Fruit fly (Drosophila melanogaster) whole organism, embryonic: ENCODE data around the gene Pp2C1.

Experiments used
- Awh ChIP-seq: fragments of 200-800 bp; sonication (Bioruptor generic); IDR thresholded peaks from 2 replicates; pipeline ENCODE4, ENCODE4 v1.3.6; 2022; ENCODE audit warnings: missing biosample characterization, missing genetic modification characterization
- CG10274 ChIP-seq: fragments of 200-800 bp; sonication (Bioruptor generic); optimal IDR thresholded peaks from 3 replicates; lab custom pipeline; 2017; ENCODE audit warnings: missing biosample characterization, mild to moderate bottlenecking, missing genetic modification characterization
- CG10366 ChIP-seq: fragments of 200-800 bp; sonication (Bioruptor generic); IDR thresholded peaks from 2 replicates; pipeline ENCODE4 v1.3.6; 2022; ENCODE audit warnings: missing biosample characterization, missing genetic modification characterization
- CG10431 ChIP-seq: fragments of 200-800 bp; sonication (Bioruptor generic); optimal IDR thresholded peaks from 3 replicates; lab custom pipeline; 2018; ENCODE audit warnings: missing biosample characterization, mild to moderate bottlenecking, missing genetic modification characterization
- CG10565 ChIP-seq: fragments of 200-800 bp; sonication (Bioruptor generic); optimal IDR thresholded peaks from 3 replicates; lab custom pipeline; 2016; ENCODE audit warnings: missing biosample characterization, mild to moderate bottlenecking, missing genetic modification characterization
- CG10959 ChIP-seq: fragments of 200-800 bp; sonication (Bioruptor generic); IDR thresholded peaks from 2 replicates; pipeline ENCODE4 v1.3.6; 2022; ENCODE audit warnings: missing biosample characterization, missing genetic modification characterization
- CG10979 ChIP-seq: fragments of 200-800 bp; sonication (Bioruptor generic); optimal IDR thresholded peaks from 2 replicates; lab custom pipeline; 2018; ENCODE audit warnings: missing biosample characterization, mild to moderate bottlenecking, missing genetic modification characterization, moderate library complexity
- CG11093 ChIP-seq: fragments of 200-800 bp; sonication (Bioruptor generic); IDR thresholded peaks from 3 replicates; pipeline ENCODE4 v1.3.6; 2022; ENCODE audit warnings: missing biosample characterization, missing genetic modification characterization
- CG11456 ChIP-seq: fragments of 200-800 bp; sonication (Bioruptor generic); IDR thresholded peaks from 3 replicates; pipeline ENCODE4 v1.3.6; 2022; ENCODE audit warnings: missing biosample characterization, missing genetic modification characterization
- CG16779 ChIP-seq: fragments of 200-800 bp; sonication (Bioruptor generic); IDR thresholded peaks from 2 replicates; pipeline ENCODE4 v1.3.6; 2022; ENCODE audit warnings: missing biosample characterization, missing genetic modification characterization
- CG16813 ChIP-seq: fragments of 200-800 bp; sonication (Bioruptor generic); IDR thresholded peaks from 3 replicates; pipeline ENCODE4 v1.3.6; 2022; ENCODE audit warnings: missing biosample characterization, missing genetic modification characterization; ENCODE audit not compliant: partially characterized antibody
- CG18476 ChIP-seq: fragments of 200-800 bp; sonication (Bioruptor generic); optimal IDR thresholded peaks from 2 replicates; lab custom pipeline; 2016; ENCODE audit warnings: missing biosample characterization, mild to moderate bottlenecking, missing genetic modification characterization
- CG18764 ChIP-seq: fragments of 200-800 bp; sonication (Bioruptor generic); optimal IDR thresholded peaks from 3 replicates; lab custom pipeline; 2016; ENCODE audit warnings: missing biosample characterization, missing genetic modification characterization
- CG3065 ChIP-seq: fragments of 200-800 bp; sonication (Bioruptor generic); optimal IDR thresholded peaks from 2 replicates; lab custom pipeline; 2016; ENCODE audit warnings: missing biosample characterization, missing genetic modification characterization
- CG32767 ChIP-seq: fragments of 200-800 bp; sonication (Bioruptor generic); IDR thresholded peaks from 2 replicates; pipeline ENCODE4 v1.3.6; 2022; ENCODE audit warnings: missing biosample characterization, missing genetic modification characterization
- CG4404 ChIP-seq: fragments of 200-800 bp; sonication (Bioruptor generic); IDR thresholded peaks from 2 replicates; pipeline ENCODE4 v1.3.6; 2022; ENCODE audit warnings: missing biosample characterization, missing genetic modification characterization
- CG7786 ChIP-seq: fragments of 200-800 bp; sonication (Bioruptor generic); optimal IDR thresholded peaks from 2 replicates; lab custom pipeline; 2016; ENCODE audit warnings: missing biosample characterization, missing genetic modification characterization
- Camta ChIP-seq: fragments of 200-800 bp; sonication (Bioruptor generic); optimal IDR thresholded peaks from 2 replicates; lab custom pipeline; 2016; ENCODE audit warnings: missing biosample characterization, missing genetic modification characterization
- CrebB ChIP-seq: fragments of 200-800 bp; sonication (Bioruptor generic); optimal IDR thresholded peaks from 3 replicates; lab custom pipeline; 2018; ENCODE audit warnings: missing biosample characterization, mild to moderate bottlenecking, missing genetic modification characterization
- Dref ChIP-seq: fragments of 200-800 bp; sonication (Bioruptor generic); IDR thresholded peaks from 2 replicates; pipeline ENCODE4 v1.3.6; 2022; ENCODE audit warnings: missing biosample characterization, missing genetic modification characterization
- E2f2 ChIP-seq: fragments of 200-800 bp; sonication (Bioruptor generic); IDR thresholded peaks from 2 replicates; pipeline ENCODE4 v1.3.6; 2022; ENCODE audit warnings: missing biosample characterization, missing genetic modification characterization
- Fer3 ChIP-seq: fragments of 200-800 bp; sonication (Bioruptor generic); optimal IDR thresholded peaks from 2 replicates; lab custom pipeline; 2018; ENCODE audit warnings: missing biosample characterization, mild to moderate bottlenecking, missing genetic modification characterization, moderate library complexity
- H2.0 ChIP-seq: fragments of 200-800 bp; sonication (Bioruptor generic); IDR thresholded peaks from 2 replicates; pipeline ENCODE4 v1.3.6; 2022; ENCODE audit warnings: missing biosample characterization, missing genetic modification characterization
- HLH4C ChIP-seq: fragments of 200-800 bp; sonication (Bioruptor generic); IDR thresholded peaks from 3 replicates; pipeline ENCODE4 v1.3.6; 2022; ENCODE audit warnings: missing biosample characterization, missing genetic modification characterization; ENCODE audit not compliant: partially characterized antibody
- HmgD ChIP-seq: fragments of 200-800 bp; sonication (Bioruptor generic); optimal IDR thresholded peaks from 3 replicates; lab custom pipeline; 2016; ENCODE audit warnings: missing biosample characterization, missing genetic modification characterization
- Kr ChIP-seq: fragments of 200-800 bp; sonication (Bioruptor generic); optimal IDR thresholded peaks from 2 replicates; lab custom pipeline; 2017; ENCODE audit warnings: missing biosample characterization, mild to moderate bottlenecking, missing genetic modification characterization
- NK7.1 ChIP-seq: fragments of 200-800 bp; sonication (Bioruptor generic); optimal IDR thresholded peaks from 3 replicates; lab custom pipeline; 2016; ENCODE audit warnings: missing biosample characterization, missing genetic modification characterization
- Taf1 ChIP-seq: fragments of 200-800 bp; sonication (Bioruptor generic); IDR thresholded peaks from 2 replicates; pipeline ENCODE4 v1.3.6; 2022; ENCODE audit warnings: missing biosample characterization, missing genetic modification characterization
- ac ChIP-seq: fragments of 200-800 bp; sonication (Bioruptor generic); optimal IDR thresholded peaks from 3 replicates; lab custom pipeline; 2017; ENCODE audit warnings: missing biosample characterization, mild to moderate bottlenecking, missing genetic modification characterization
- da ChIP-seq: fragments of 200-800 bp; sonication (Bioruptor generic); optimal IDR thresholded peaks from 2 replicates; lab custom pipeline; 2016; ENCODE audit warnings: missing biosample characterization, missing genetic modification characterization
- en ChIP-seq: fragments of 200-800 bp; sonication (Bioruptor generic); optimal IDR thresholded peaks from 2 replicates; lab custom pipeline; 2016; ENCODE audit warnings: missing biosample characterization, missing genetic modification characterization
- fu2 ChIP-seq: fragments of 200-800 bp; sonication (Bioruptor generic); optimal IDR thresholded peaks from 2 replicates; lab custom pipeline; 2016; ENCODE audit warnings: missing biosample characterization, missing genetic modification characterization
- gcm2 ChIP-seq: fragments of 200-800 bp; sonication (Bioruptor generic); optimal IDR thresholded peaks from 2 replicates; lab custom pipeline; 2016; ENCODE audit warnings: missing biosample characterization, missing genetic modification characterization
- hb ChIP-seq: fragments of 200-800 bp; sonication (Bioruptor generic); IDR thresholded peaks from 3 replicates; pipeline ENCODE4 v1.3.6; 2022; ENCODE audit warnings: missing biosample characterization, missing genetic modification characterization; ENCODE audit not compliant: partially characterized antibody
- her ChIP-seq: fragments of 200-800 bp; sonication (Bioruptor generic); optimal IDR thresholded peaks from 2 replicates; lab custom pipeline; 2016; ENCODE audit warnings: missing biosample characterization, missing genetic modification characterization
- jigr1 ChIP-seq: fragments of 200-800 bp; sonication (Bioruptor generic); IDR thresholded peaks from 3 replicates; pipeline ENCODE4 v1.3.6; 2022; ENCODE audit warnings: missing biosample characterization, missing genetic modification characterization
- lov ChIP-seq, 2 experiments: fragments of 200-800 bp in 1 of 2; fragments of >200 bp in 1 of 2; sonication (Bioruptor generic) in 1 of 2; IDR thresholded peaks in 1 of 2; optimal IDR thresholded peaks in 1 of 2; 2 replicates in 1 of 2; 3 replicates in 1 of 2; pipeline versions ENCODE4 v1.3.6 to Lab custom; 2017 to 2022; ENCODE audit warnings: missing biosample characterization in 1 of 2, missing genetic modification characterization in 1 of 2
- nau ChIP-seq: fragments of 200-800 bp; sonication (Bioruptor generic); optimal IDR thresholded peaks from 3 replicates; lab custom pipeline; 2017; ENCODE audit warnings: missing biosample characterization, mild to moderate bottlenecking, missing genetic modification characterization, missing genetic modification reagents
- odd ChIP-seq: fragments of 200-800 bp; sonication (Bioruptor generic); optimal IDR thresholded peaks from 2 replicates; lab custom pipeline; 2017; ENCODE audit warnings: missing biosample characterization, mild to moderate bottlenecking, missing genetic modification characterization
- otp ChIP-seq: fragments of 200-800 bp; sonication (Bioruptor generic); IDR thresholded peaks from 3 replicates; pipeline ENCODE4, ENCODE4 v1.3.6; 2022; ENCODE audit warnings: missing biosample characterization, missing genetic modification characterization
- prd ChIP-seq, 3 experiments: fragments of >200 bp in 2 of 3; fragments of 200-800 bp in 1 of 3; sonication (Bioruptor generic) in 1 of 3; optimal IDR thresholded peaks in 2 of 3; IDR thresholded peaks in 1 of 3; 2 replicates in 2 of 3; 3 replicates in 1 of 3; pipeline versions ENCODE4 v1.3.6 to Lab custom; 2017 to 2022; ENCODE audit warnings: missing biosample characterization in 1 of 3, missing genetic modification characterization in 1 of 3
- sr ChIP-seq: fragments of 200-800 bp; sonication (Bioruptor generic); IDR thresholded peaks from 3 replicates; pipeline ENCODE4 v1.3.6; 2022; ENCODE audit warnings: missing biosample characterization, missing genetic modification characterization
- ssp ChIP-seq: fragments of 200-800 bp; sonication (Bioruptor generic); IDR thresholded peaks from 2 replicates; pipeline ENCODE4 v1.3.6; 2022; ENCODE audit warnings: missing biosample characterization, missing genetic modification characterization
- tll ChIP-seq, 2 experiments: fragments of 200-800 bp in 1 of 2; fragments of >200 bp in 1 of 2; sonication (Bioruptor generic) in 1 of 2; optimal IDR thresholded peaks; 2 replicates each; lab custom pipeline; 2017 to 2019; ENCODE audit warnings: missing biosample characterization in 2 of 2, missing genetic modification characterization in 2 of 2, mild to moderate bottlenecking in 1 of 2, moderate library complexity in 1 of 2
- toy ChIP-seq: fragments of 200-800 bp; sonication (Bioruptor generic); IDR thresholded peaks from 2 replicates; pipeline ENCODE4 v1.3.6; 2022; ENCODE audit warnings: missing biosample characterization, missing genetic modification characterization
- twi ChIP-seq: fragments of 200-800 bp; optimal IDR thresholded peaks from 2 replicates; lab custom pipeline; 2019; ENCODE audit warnings: missing biosample characterization, mild to moderate bottlenecking, missing genetic modification characterization, moderate library complexity
- tx ChIP-seq: fragments of 200-800 bp; sonication (Bioruptor generic); optimal IDR thresholded peaks from 2 replicates; lab custom pipeline; 2016; ENCODE audit warnings: missing biosample characterization, missing genetic modification characterization
- vfl ChIP-seq: fragments of 200-800 bp; sonication (Bioruptor generic); optimal IDR thresholded peaks from 2 replicates; lab custom pipeline; 2016; ENCODE audit warnings: missing biosample characterization, missing genetic modification characterization
- wor ChIP-seq: fragments of 200-800 bp; sonication (Bioruptor generic); IDR thresholded peaks from 2 replicates; pipeline ENCODE4 v1.3.6; 2022; ENCODE audit warnings: missing biosample characterization, missing genetic modification characterization
- zf30C ChIP-seq: fragments of 200-800 bp; sonication (Bioruptor generic); optimal IDR thresholded peaks from 3 replicates; lab custom pipeline; 2018; ENCODE audit warnings: missing biosample characterization, mild to moderate bottlenecking, missing genetic modification characterization

The Pp2C1 gene

dm6 chrX:4679813-4680381, 6.8 kb downstream of the Pp2C1 start (continued):
- TF ChIP-seq CG18764 (GFP tag; lab: Kevin White, UChicago) (peak; percentile 26), otp (GFP tag; lab: Robert Waterston, UW) (peak; percentile 60; the same call in 1 of the 3 replicates), gcm2 (GFP tag; lab: Kevin White, UChicago) (peak; percentile 16), CG10366 (GFP tag; lab: Robert Waterston, UW) (peak; percentile 50), ac (no peak), jigr1 (GFP tag; lab: Robert Waterston, UW) (no peak), twi (tag; lab: Kevin White, UChicago) (no peak), fu2 (peak; percentile 46), CG10959 (GFP tag; lab: Robert Waterston, UW) (no peak), Dref (no peak), Taf1 (GFP tag; lab: Robert Waterston, UW) (no peak; the same call in 1 of the 2 replicates), her (GFP tag; lab: Kevin White, UChicago) (peak; percentile 31), CG7786 (GFP tag; lab: Kevin White, UChicago) (peak; percentile 35), vfl (GFP tag; lab: Kevin White, UChicago) (peak; percentile 20), CG4404 (GFP tag; lab: Robert Waterston, UW) (no peak), CG10979 (tag; lab: Kevin White, UChicago) (peak; percentile 51), lov (optimal IDR thresholded peaks at IDR 0.05; lab: Kevin White, UChicago) (no peak), lov (GFP tag; IDR thresholded peaks at IDR 0.05; lab: Robert Waterston, UW) (no peak), zf30C (GFP tag; lab: Kevin White, UChicago) (peak; percentile 90), en (GFP tag; lab: Kevin White, UChicago) (no peak), wor (no peak), ssp (GFP tag; lab: Robert Waterston, UW) (no peak; the same call in 1 of the 2 replicates), da (GFP tag; lab: Kevin White, UChicago) (no peak), HmgD (no peak), toy (GFP tag; lab: Robert Waterston, UW) (no peak), CG11093 (GFP tag; lab: Robert Waterston, UW) (no peak), CG10565 (GFP tag; lab: Kevin White, UChicago) (no peak), E2f2 (peak; percentile 8; the same call in 1 of the 2 replicates), CG10431 (no peak), Awh (GFP tag; lab: Robert Waterston, UW) (0 out of 2 replicates have a peak, but pooled peaks have one; percentile 12), Camta (peak; percentile 43), hb (GFP tag; lab: Robert Waterston, UW) (no peak), prd (optimal IDR thresholded peaks at IDR 0.05; lab: Kevin White, UChicago) (no peak), prd (GFP tag; IDR thresholded peaks at IDR 0.05; lab: Robert Waterston, UW) (peak; percentile 69; the same call in 2 of the 3 replicates), CG16813 (no peak), tx (GFP tag; lab: Kevin White, UChicago) (peak; percentile 20), CrebB (tag; lab: Kevin White, UChicago) (no peak), Fer3 (tag; lab: Kevin White, UChicago) (peak; percentile 57), odd (GFP tag; lab: Kevin White, UChicago) (no peak), HLH4C (GFP tag; lab: Robert Waterston, UW) (no peak), CG18476 (GFP tag; lab: Kevin White, UChicago) (peak; percentile 44), CG32767 (no peak; the same call in 1 of the 2 replicates), CG10274 (GFP tag; lab: Kevin White, UChicago) (no peak), sr (no peak), CG16779 (no peak), H2.0 (peak; percentile 51), tll (GFP tag; optimal IDR thresholded peaks at IDR 0.05; lab: Kevin White, UChicago) (no peak), NK7.1 (no peak), nau (GFP tag; lab: Kevin White, UChicago) (peak; percentile 10), CG3065 (GFP tag; lab: Kevin White, UChicago) (no peak), Kr (GFP tag; lab: Kevin White, UChicago) (no peak), CG11456 (0 out of 3 replicates have a peak, but pooled peaks have one; percentile 44)
